Comparison of ENCODE assay signal across 2 fruit fly cellular contexts in the genomic region with DNA sequence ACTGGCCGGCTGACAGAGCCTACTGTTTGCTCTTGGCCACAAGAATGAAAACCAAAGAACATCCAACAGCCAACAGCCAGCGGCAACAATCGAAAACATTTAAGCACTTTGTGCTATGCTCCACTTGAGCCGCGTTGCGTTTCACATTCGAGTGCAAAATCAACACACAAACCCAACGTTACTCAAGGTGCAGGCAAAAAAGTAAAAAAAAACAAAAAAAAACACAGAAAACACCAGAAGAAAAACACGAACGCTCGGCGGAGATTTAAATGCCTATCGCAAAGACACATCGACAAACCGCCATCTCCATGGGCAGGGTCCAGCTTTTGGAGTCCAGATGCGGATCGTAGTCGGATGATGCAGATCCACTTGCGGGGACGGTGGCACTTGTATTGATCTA.
TF ChIP-seq lines count a peak whose summit lies in the region.

No protein-coding gene starts in this region.

TF ChIP-seq in whole organism, prepupa, 60 proteins besides CTCF, POLR2A, EP300 and RAD21:
- TF ChIP-seq ss (GFP tag; optimal IDR thresholded peaks at IDR 0.05; lab: Kevin White, UChicago) (peak in 1 of 2 experiments; percentile 60), fd85E (GFP tag; optimal IDR thresholded peaks at IDR 0.05; lab: Kevin White, UChicago) (no peak), spab (GFP tag; optimal IDR thresholded peaks at IDR 0.05; lab: Kevin White, UChicago) (no peak), Eip78C (GFP tag; lab: Kevin White, UChicago) (peak; percentile 60), Eip93F (GFP tag; optimal IDR thresholded peaks at IDR 0.05; lab: Kevin White, UChicago) (no peak)

TF ChIP-seq in whole organism, pupa, 21 proteins besides CTCF, POLR2A, EP300 and RAD21:
- TF ChIP-seq CG9948 (tag; optimal IDR thresholded peaks at IDR 0.05; lab: Kevin White, UChicago) (no peak), EcR (GFP tag; optimal IDR thresholded peaks at IDR 0.05; lab: Kevin White, UChicago) (no peak), Snoo (tag; optimal IDR thresholded peaks at IDR 0.05; lab: Kevin White, UChicago) (no peak), CG8159 (tag; optimal IDR thresholded peaks at IDR 0.05; lab: Kevin White, UChicago) (no peak), gl (tag; optimal IDR thresholded peaks at IDR 0.05; lab: Kevin White, UChicago) (peak; percentile 4), fd96Ca (GFP tag; IDR thresholded peaks at IDR 0.05; lab: Robert Waterston, UW) (no peak), CG32121 (GFP tag; IDR thresholded peaks at IDR 0.05; lab: Robert Waterston, UW) (no peak), CG4496 (GFP tag; IDR thresholded peaks at IDR 0.05; lab: Robert Waterston, UW) (no peak)
